Fruit fly (Drosophila melanogaster) whole organism, adult: Measurements from ENCODE around the gene Ufd4.

Source experiments
- CG11617 ChIP-seq: fragments of 200-800 bp; sonication (Bioruptor generic); optimal IDR thresholded peaks from 2 replicates; lab custom pipeline; 2017; ENCODE audit warnings: mild to moderate bottlenecking, missing biosample characterization, missing genetic modification reagents, missing genetic modification characterization
- CG12768 ChIP-seq: fragments of 200-800 bp; sonication (Bioruptor generic); optimal IDR thresholded peaks from 2 replicates; lab custom pipeline; 2017; ENCODE audit warnings: missing biosample characterization, missing genetic modification characterization, mild to moderate bottlenecking, moderate library complexity, missing genetic modification reagents
- CG14711 ChIP-seq: fragments of 200-800 bp; sonication (Bioruptor generic); optimal IDR thresholded peaks from 2 replicates; lab custom pipeline; 2018; ENCODE audit warnings: missing biosample characterization, mild to moderate bottlenecking, missing genetic modification characterization, moderate library complexity
- CG1620 ChIP-seq: fragments of 200-800 bp; sonication (Bioruptor generic); optimal IDR thresholded peaks from 2 replicates; lab custom pipeline; 2016; ENCODE audit warnings: missing biosample characterization, missing genetic modification characterization
- CG33017 ChIP-seq: fragments of 200-800 bp; sonication (Bioruptor generic); optimal IDR thresholded peaks from 2 replicates; lab custom pipeline; 2018; ENCODE audit warnings: missing biosample characterization, mild to moderate bottlenecking, missing genetic modification characterization, moderate library complexity
- CG5204 ChIP-seq: fragments of 200-800 bp; sonication (Bioruptor generic); optimal IDR thresholded peaks from 2 replicates; lab custom pipeline; 2016; ENCODE audit warnings: missing biosample characterization, missing genetic modification characterization
- CG7045 ChIP-seq: fragments of 200-800 bp; sonication (Bioruptor generic); optimal IDR thresholded peaks from 2 replicates; lab custom pipeline; 2017; ENCODE audit warnings: missing biosample characterization, mild to moderate bottlenecking, missing genetic modification characterization
- CG7101 ChIP-seq: fragments of 200-800 bp; sonication (Bioruptor generic); optimal IDR thresholded peaks from 2 replicates; lab custom pipeline; 2018; ENCODE audit warnings: missing biosample characterization, mild to moderate bottlenecking, missing genetic modification characterization, moderate library complexity
- Clk ChIP-seq: fragments of 200-800 bp; sonication (Bioruptor generic); optimal IDR thresholded peaks from 2 replicates; lab custom pipeline; 2017; ENCODE audit warnings: missing biosample characterization, missing genetic modification characterization
- Crg-1 ChIP-seq: fragments of 200-800 bp; sonication (Bioruptor generic); optimal IDR thresholded peaks from 2 replicates; lab custom pipeline; 2016; ENCODE audit warnings: missing biosample characterization, missing genetic modification characterization
- Hr96 ChIP-seq: fragments of 200-800 bp; sonication (Bioruptor generic); optimal IDR thresholded peaks from 2 replicates; lab custom pipeline; 2016; ENCODE audit warnings: missing biosample characterization, missing genetic modification characterization
- Mnt ChIP-seq: fragments of 200-800 bp; sonication (Bioruptor generic); optimal IDR thresholded peaks from 2 replicates; lab custom pipeline; 2016; ENCODE audit warnings: missing biosample characterization, mild to moderate bottlenecking, missing genetic modification characterization
- bab1 ChIP-seq: fragments of 200-800 bp; sonication (Bioruptor generic); optimal IDR thresholded peaks from 3 replicates; lab custom pipeline; 2019; ENCODE audit warnings: missing biosample characterization, mild to moderate bottlenecking, missing genetic modification characterization, moderate library complexity
- cic ChIP-seq: fragments of 200-800 bp; sonication (Bioruptor generic); optimal IDR thresholded peaks from 2 replicates; lab custom pipeline; 2017; ENCODE audit warnings: missing biosample characterization, mild to moderate bottlenecking, missing genetic modification characterization, moderate library complexity
- cnc ChIP-seq, 2 experiments: fragments of >200 bp; optimal IDR thresholded peaks; 2 replicates each; lab custom pipeline; 2017
- kay ChIP-seq: fragments of 200-800 bp; sonication (Bioruptor generic); peaks from one replicate; lab custom pipeline; 2016; ENCODE audit warnings: missing biosample characterization, missing genetic modification characterization, borderline replicate concordance
- ovo ChIP-seq: fragments of 200-800 bp; sonication (Bioruptor generic); optimal IDR thresholded peaks from 2 replicates; lab custom pipeline; 2016; ENCODE audit warnings: missing biosample characterization, missing genetic modification characterization
- pad ChIP-seq: fragments of 200-800 bp; sonication (Bioruptor generic); optimal IDR thresholded peaks from 3 replicates; lab custom pipeline; 2017; ENCODE audit warnings: missing biosample characterization, missing genetic modification characterization, mild to moderate bottlenecking, moderate library complexity, missing genetic modification reagents
- tj ChIP-seq: fragments of 200-800 bp; sonication (Bioruptor generic); optimal IDR thresholded peaks from 3 replicates; lab custom pipeline; 2017; ENCODE audit warnings: missing biosample characterization, mild to moderate bottlenecking, missing genetic modification characterization, moderate library complexity
- toe ChIP-seq: fragments of 200-800 bp; sonication (Bioruptor generic); optimal IDR thresholded peaks from 2 replicates; lab custom pipeline; 2016; ENCODE audit warnings: missing biosample characterization, missing genetic modification characterization

Ufd4 gene

dm6 chr2L:10238726-10239652, 53.2 kb downstream of the Ufd4 start, which contains the start of gene me31B:
TSS of gene me31B (plus strand) at chr2L:10239341.
- TF ChIP-seq CG33017 (tag; lab: Kevin White, UChicago) (no peak), Mnt (GFP tag; lab: Kevin White, UChicago) (no peak), CG7045 (GFP tag; lab: Kevin White, UChicago) (no peak), ovo (GFP tag; lab: Kevin White, UChicago) (no peak), CG12768 (GFP tag; lab: Kevin White, UChicago) (no peak), CG5204 (GFP tag; lab: Kevin White, UChicago) (no peak), tj (GFP tag; lab: Kevin White, UChicago) (peak; percentile 30), CG14711 (tag; lab: Kevin White, UChicago) (no peak), cic (GFP tag; lab: Kevin White, UChicago) (no peak), Hr96 (GFP tag; lab: Kevin White, UChicago) (no peak), kay (peak; percentile 70), CG11617 (GFP tag; lab: Kevin White, UChicago) (no peak), CG7101 (tag; lab: Kevin White, UChicago) (no peak), CG1620 (no peak)

dm6 chr2L:10237725-10238446, 54.3 kb downstream of the Ufd4 start, which contains the start of gene mthl15:
TSS of gene mthl15 (minus strand) at chr2L:10238317.
- TF ChIP-seq CG12768 (GFP tag; lab: Kevin White, UChicago): peak; percentile 35
- no peak for TF ChIP-seq CG7045 (GFP tag; lab: Kevin White, UChicago)
- no peak for TF ChIP-seq kay
- peak; percentile 72 for TF ChIP-seq cic (GFP tag; lab: Kevin White, UChicago)
- TF ChIP-seq pad (GFP tag; lab: Kevin White, UChicago): peak; percentile 80
- TF ChIP-seq tj (GFP tag; lab: Kevin White, UChicago): no peak
- no peak for TF ChIP-seq CG5204 (GFP tag; lab: Kevin White, UChicago)
- no peak for TF ChIP-seq ovo (GFP tag; lab: Kevin White, UChicago)

- no peak for TF ChIP-seq pad (GFP tag; lab: Kevin White, UChicago)
- no peak for TF ChIP-seq CG33017 (tag; lab: Kevin White, UChicago)
- TF ChIP-seq toe (GFP tag; lab: Kevin White, UChicago): no peak
- no peak for TF ChIP-seq tj (GFP tag; lab: Kevin White, UChicago)
- TF ChIP-seq Hr96 (GFP tag; lab: Kevin White, UChicago): no peak
- TF ChIP-seq Mnt (GFP tag; lab: Kevin White, UChicago): no peak
- TF ChIP-seq CG12768 (GFP tag; lab: Kevin White, UChicago): no peak
- no peak for TF ChIP-seq Clk (GFP tag; lab: Kevin White, UChicago)
- peak; percentile 46 for TF ChIP-seq cic (GFP tag; lab: Kevin White, UChicago)
- TF ChIP-seq cnc (optimal IDR thresholded peaks at IDR 0.05; lab: Kevin White, UChicago): no peak
- TF ChIP-seq CG11617 (GFP tag; lab: Kevin White, UChicago): peak; percentile 29
- no peak for TF ChIP-seq Crg-1
- TF ChIP-seq kay: peak; percentile 91
- no peak for TF ChIP-seq CG1620
- TF ChIP-seq CG7045 (GFP tag; lab: Kevin White, UChicago): no peak
Measured at dm6 chr2L:10232827-10233226, 59.3 kb downstream of the Ufd4 start.

dm6 chr2L:10232152-10232816, 59.9 kb downstream of the Ufd4 start, which contains the start of gene eEF1delta:
TSS of gene eEF1delta (plus strand) at chr2L:10232507.
- TF ChIP-seq CG1620 (no peak), CG33017 (tag; lab: Kevin White, UChicago) (no peak), cnc (optimal IDR thresholded peaks at IDR 0.05; lab: Kevin White, UChicago) (peak in 1 of 2 experiments; percentile 3), Crg-1 (no peak), cic (GFP tag; lab: Kevin White, UChicago) (no peak), CG7101 (tag; lab: Kevin White, UChicago) (no peak), CG11617 (GFP tag; lab: Kevin White, UChicago) (peak; percentile 47), Hr96 (GFP tag; lab: Kevin White, UChicago) (no peak), toe (GFP tag; lab: Kevin White, UChicago) (no peak), Mnt (GFP tag; lab: Kevin White, UChicago) (peak; percentile 68), bab1 (peak; percentile 18), ovo (GFP tag; lab: Kevin White, UChicago) (no peak)
